Worm (Caenorhabditis elegans) whole organism, mixed stage, embryonic: ENCODE results near the gene scb-1.

ENCODE experiments used
- M03D4.4 ChIP-seq: sonication (generic microtip); optimal IDR thresholded peaks from 2 replicates; lab custom pipeline; 2017; ENCODE audit warnings: mild to moderate bottlenecking, missing genetic modification characterization, missing compliant biosample characterization
- drap-1 ChIP-seq: fragments of 200-800 bp; sonication (Bioruptor generic); optimal IDR thresholded peaks from 3 replicates; lab custom pipeline; 2018; ENCODE audit warnings: mild to moderate bottlenecking, missing genetic modification characterization, missing compliant biosample characterization
- elt-3 ChIP-seq: fragments of 150-350 bp; optimal IDR thresholded peaks from 2 replicates; lab custom pipeline; 2014; ENCODE audit warnings: missing biosample characterization, missing genetic modification characterization
- pha-4 ChIP-seq: fragments of 150-350 bp; optimal IDR thresholded peaks from 2 replicates; lab custom pipeline; 2018; ENCODE audit warnings: missing biosample characterization, missing genetic modification reagents, missing genetic modification characterization
- snpc-4 ChIP-seq: fragments of 150-350 bp; optimal IDR thresholded peaks from 2 replicates; lab custom pipeline; 2014; ENCODE audit warnings: missing biosample characterization, missing genetic modification characterization
- unc-39 ChIP-seq: fragments of 150-350 bp; optimal IDR thresholded peaks from 2 replicates; lab custom pipeline; 2014; ENCODE audit warnings: missing biosample characterization, missing genetic modification characterization
- unc-62 ChIP-seq: fragments of 150-350 bp; optimal IDR thresholded peaks from 2 replicates; lab custom pipeline; 2014; ENCODE audit warnings: missing biosample characterization, missing genetic modification reagents, missing genetic modification characterization

DNA sequence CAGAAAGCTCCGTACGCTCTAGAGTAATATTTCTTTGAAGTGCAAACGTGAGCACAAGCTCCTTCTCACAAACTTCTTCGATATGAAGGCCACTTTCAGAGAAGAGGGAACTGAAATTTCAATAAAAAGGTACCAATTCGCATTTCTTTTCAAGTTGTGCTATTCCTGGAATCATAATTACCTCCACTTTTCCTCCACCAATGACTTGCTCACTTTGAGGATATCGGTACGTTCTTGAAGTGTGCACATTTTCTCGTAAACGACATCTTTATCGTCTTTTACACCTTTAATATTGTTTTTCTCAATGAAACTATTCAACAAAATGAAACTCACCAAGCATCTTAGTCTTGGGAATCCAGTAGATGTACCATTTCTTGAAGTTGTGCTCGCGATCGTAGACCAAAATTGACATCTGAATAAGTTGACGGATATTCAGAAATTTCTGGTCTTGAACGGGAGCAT lies at the start of gene scb-1:
- TF ChIP-seq unc-62 (GFP tag; lab: Kevin White, UChicago) (no peak), pha-4 (tag; lab: Kevin White, UChicago) (no peak), unc-39 (tag; lab: Kevin White, UChicago) (no peak), M03D4.4 (tag; lab: Kevin White, UChicago) (no peak), elt-3 (tag; lab: Kevin White, UChicago) (no peak), drap-1 (GFP tag; lab: Kevin White, UChicago) (no peak), snpc-4 (tag; lab: Kevin White, UChicago) (no peak)
